Worm (Caenorhabditis elegans): Measurements from ENCODE around the gene mdh-2.
"Not testable (repeated sequence)": the region's sequence is repeated elsewhere in the genome, so short reads cannot be mapped to it uniquely, and the experiment has no call there.

DNA sequence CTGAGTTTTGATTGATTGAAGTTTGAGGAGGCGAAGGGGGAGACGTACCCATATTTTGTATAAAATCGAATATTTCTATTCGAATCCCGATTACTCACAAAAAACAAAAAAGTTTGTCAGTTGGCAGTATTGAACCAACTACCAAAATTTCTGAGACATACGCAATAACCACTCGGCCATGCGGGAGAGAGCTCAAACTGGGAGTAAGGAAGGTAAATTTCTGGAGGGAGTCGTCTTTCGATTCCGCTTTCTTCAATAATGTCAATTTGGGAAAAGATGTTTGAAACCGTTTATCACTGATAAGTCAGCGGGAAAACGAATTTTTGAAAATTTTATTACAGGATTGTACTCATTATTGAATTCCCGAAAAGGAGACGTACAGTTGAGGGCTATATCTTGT lies 20.9 kb upstream of the mdh-2 start:
- TF ChIP-seq nhr-237 (tag; optimal IDR thresholded peaks at IDR 0.05); nhr-28 (tag; optimal IDR thresholded peaks at IDR 0.05); daf-19 (GFP tag; conservative IDR thresholded peaks at IDR 0.05); Y5F2A.4 (GFP tag; optimal IDR thresholded peaks at IDR 0.05); snpc-4 (tag; optimal IDR thresholded peaks at IDR 0.05); ama-1 (optimal IDR thresholded peaks at IDR 0.05): not testable (repeated sequence)

Data from whole organism, L4 larva.